Fruit fly (Drosophila melanogaster) whole organism, embryonic: ENCODE data around the gene Ankrd49.

Experiments used
- Abd-B ChIP-seq: fragments of 200-800 bp; sonication (Bioruptor generic); optimal IDR thresholded peaks from 2 replicates; lab custom pipeline; 2018; ENCODE audit warnings: missing biosample characterization, mild to moderate bottlenecking, missing genetic modification characterization, moderate library complexity
- BEAF-32 ChIP-seq: fragments of 200-800 bp; sonication (Bioruptor generic); optimal IDR thresholded peaks from 3 replicates; lab custom pipeline; 2017; ENCODE audit warnings: missing biosample characterization, missing genetic modification characterization, mild to moderate bottlenecking, moderate library complexity, missing genetic modification reagents
- CG10565 ChIP-seq: fragments of 200-800 bp; sonication (Bioruptor generic); optimal IDR thresholded peaks from 3 replicates; lab custom pipeline; 2016; ENCODE audit warnings: missing biosample characterization, mild to moderate bottlenecking, missing genetic modification characterization
- CG10959 ChIP-seq: fragments of 200-800 bp; sonication (Bioruptor generic); IDR thresholded peaks from 2 replicates; pipeline ENCODE4 v1.3.6; 2022; ENCODE audit warnings: missing biosample characterization, missing genetic modification characterization
- CG11695 ChIP-seq: fragments of 200-800 bp; sonication (Bioruptor generic); IDR thresholded peaks from 3 replicates; pipeline ENCODE4 v1.3.6; 2022; ENCODE audit warnings: missing biosample characterization, missing genetic modification characterization
- CG12236 ChIP-seq: fragments of 200-800 bp; sonication (Bioruptor generic); optimal IDR thresholded peaks from 2 replicates; lab custom pipeline; 2016; ENCODE audit warnings: missing biosample characterization, missing genetic modification characterization
- CG12299 ChIP-seq: fragments of 200-800 bp; sonication (Bioruptor generic); optimal IDR thresholded peaks from 2 replicates; lab custom pipeline; 2018; ENCODE audit warnings: missing biosample characterization, mild to moderate bottlenecking, missing genetic modification characterization
- CG13775 ChIP-seq: fragments of 200-800 bp; sonication (Bioruptor generic); optimal IDR thresholded peaks from 3 replicates; lab custom pipeline; 2017; ENCODE audit warnings: missing biosample characterization, mild to moderate bottlenecking, missing genetic modification characterization
- CG13894 ChIP-seq: fragments of 200-800 bp; sonication (Bioruptor generic); optimal IDR thresholded peaks from 3 replicates; lab custom pipeline; 2018; ENCODE audit warnings: missing biosample characterization, mild to moderate bottlenecking, missing genetic modification characterization, moderate library complexity
- CG14710 ChIP-seq: fragments of 200-800 bp; sonication (Bioruptor generic); optimal IDR thresholded peaks from 3 replicates; lab custom pipeline; 2019; ENCODE audit warnings: missing biosample characterization, mild to moderate bottlenecking, missing genetic modification characterization, moderate library complexity
- CG15011 ChIP-seq: fragments of 200-800 bp; sonication (Bioruptor generic); optimal IDR thresholded peaks from 3 replicates; lab custom pipeline; 2018; ENCODE audit warnings: missing biosample characterization, mild to moderate bottlenecking, missing genetic modification characterization
- CG17568 ChIP-seq: fragments of 200-800 bp; sonication (Bioruptor generic); optimal IDR thresholded peaks from 2 replicates; lab custom pipeline; 2018; ENCODE audit warnings: missing biosample characterization, mild to moderate bottlenecking, missing genetic modification characterization, moderate library complexity
- CG2129 ChIP-seq: fragments of 200-800 bp; sonication (Bioruptor generic); IDR thresholded peaks from 2 replicates; pipeline ENCODE4 v1.3.6; 2022; ENCODE audit warnings: missing biosample characterization, missing genetic modification characterization; ENCODE audit not compliant: partially characterized antibody
- CG2199 ChIP-seq: fragments of 200-800 bp; sonication (Bioruptor generic); IDR thresholded peaks from 3 replicates; pipeline ENCODE4 v1.3.6; 2022; ENCODE audit warnings: missing biosample characterization, missing genetic modification characterization
- CG30403 ChIP-seq: fragments of 200-800 bp; sonication (Bioruptor generic); optimal IDR thresholded peaks from 3 replicates; lab custom pipeline; 2016; ENCODE audit warnings: missing biosample characterization, missing genetic modification characterization
- CG34422 ChIP-seq: fragments of 200-800 bp; sonication (Bioruptor generic); IDR thresholded peaks from 3 replicates; pipeline ENCODE4 v1.3.6; 2022; ENCODE audit warnings: missing biosample characterization, missing genetic modification characterization
- CG4424 ChIP-seq: fragments of 200-800 bp; sonication (Bioruptor generic); optimal IDR thresholded peaks from 3 replicates; lab custom pipeline; 2016; ENCODE audit warnings: missing biosample characterization, missing genetic modification characterization
- CG4707 ChIP-seq: fragments of 200-800 bp; sonication (Bioruptor generic); optimal IDR thresholded peaks from 2 replicates; lab custom pipeline; 2018; ENCODE audit warnings: missing biosample characterization, mild to moderate bottlenecking, missing genetic modification characterization, moderate library complexity
- CG5180 ChIP-seq: fragments of 200-800 bp; sonication (Bioruptor generic); optimal IDR thresholded peaks from 3 replicates; lab custom pipeline; 2017; ENCODE audit warnings: missing biosample characterization, missing genetic modification characterization, mild to moderate bottlenecking, moderate library complexity, missing genetic modification reagents
- CG9932 ChIP-seq: fragments of 200-800 bp; sonication (Bioruptor generic); IDR thresholded peaks from 2 replicates; pipeline ENCODE4 v1.3.6; 2022; ENCODE audit warnings: missing biosample characterization, missing genetic modification characterization
- Dref ChIP-seq: fragments of 200-800 bp; sonication (Bioruptor generic); IDR thresholded peaks from 2 replicates; pipeline ENCODE4 v1.3.6; 2022; ENCODE audit warnings: missing biosample characterization, missing genetic modification characterization
- H2.0 ChIP-seq: fragments of 200-800 bp; sonication (Bioruptor generic); IDR thresholded peaks from 2 replicates; pipeline ENCODE4 v1.3.6; 2022; ENCODE audit warnings: missing biosample characterization, missing genetic modification characterization
- Hand ChIP-seq: fragments of 200-800 bp; sonication (Bioruptor generic); optimal IDR thresholded peaks from 2 replicates; lab custom pipeline; 2017; ENCODE audit warnings: mild to moderate bottlenecking, missing biosample characterization, missing genetic modification reagents, missing genetic modification characterization
- HmgZ ChIP-seq: fragments of 200-800 bp; sonication (Bioruptor generic); optimal IDR thresholded peaks from 2 replicates; lab custom pipeline; 2018; ENCODE audit warnings: missing biosample characterization, mild to moderate bottlenecking, missing genetic modification characterization
- Hmx ChIP-seq: fragments of 200-800 bp; sonication (Bioruptor generic); optimal IDR thresholded peaks from 2 replicates; lab custom pipeline; 2016; ENCODE audit warnings: missing biosample characterization, missing genetic modification characterization
- Lpt ChIP-seq: fragments of >200 bp; optimal IDR thresholded peaks from 2 replicates; lab custom pipeline; 2018; ENCODE audit warnings: missing biosample characterization, missing genetic modification characterization
- Poxn ChIP-seq: fragments of 200-800 bp; sonication (Bioruptor generic); IDR thresholded peaks from 2 replicates; pipeline ENCODE4 v1.3.6; 2022; ENCODE audit warnings: missing biosample characterization, missing genetic modification characterization
- Ssrp ChIP-seq: fragments of 200-800 bp; sonication (Bioruptor generic); optimal IDR thresholded peaks from 2 replicates; lab custom pipeline; 2018; ENCODE audit warnings: missing biosample characterization, mild to moderate bottlenecking, missing genetic modification characterization, moderate library complexity
- ase ChIP-seq: fragments of 200-800 bp; sonication (Bioruptor generic); IDR thresholded peaks from 3 replicates; pipeline ENCODE4 v1.3.6; 2022; ENCODE audit warnings: missing biosample characterization, missing genetic modification characterization
- crc ChIP-seq: fragments of 200-800 bp; sonication (Bioruptor generic); optimal IDR thresholded peaks from 2 replicates; lab custom pipeline; 2016; ENCODE audit warnings: missing biosample characterization, missing genetic modification characterization
- en ChIP-seq: fragments of 200-800 bp; sonication (Bioruptor generic); optimal IDR thresholded peaks from 2 replicates; lab custom pipeline; 2016; ENCODE audit warnings: missing biosample characterization, missing genetic modification characterization
- grau ChIP-seq: fragments of 200-800 bp; optimal IDR thresholded peaks from 3 replicates; lab custom pipeline; 2019; ENCODE audit warnings: missing biosample characterization, mild to moderate bottlenecking, missing genetic modification characterization, moderate library complexity
- insv ChIP-seq, 2 experiments: fragments of 200-800 bp; sonication (Bioruptor generic); optimal IDR thresholded peaks; 3 replicates each; lab custom pipeline; 2016 to 2018; ENCODE audit warnings: missing biosample characterization in 2 of 2, missing genetic modification characterization in 2 of 2
- inv ChIP-seq: fragments of 200-800 bp; sonication (Bioruptor generic); IDR thresholded peaks from 2 replicates; pipeline ENCODE4 v1.3.6; 2022; ENCODE audit warnings: missing biosample characterization, missing genetic modification characterization; ENCODE audit not compliant: partially characterized antibody
- lola ChIP-seq, 3 experiments: fragments of >200 bp in 2 of 3; fragments of 200-800 bp in 1 of 3; sonication (Bioruptor generic) in 1 of 3; optimal IDR thresholded peaks; 2 replicates each; lab custom pipeline; 2017 to 2019; ENCODE audit warnings: missing biosample characterization in 3 of 3, missing genetic modification characterization in 3 of 3, mild to moderate bottlenecking in 1 of 3, moderate library complexity in 1 of 3
- maf-S ChIP-seq: fragments of 200-800 bp; sonication (Bioruptor generic); optimal IDR thresholded peaks from 2 replicates; lab custom pipeline; 2016; ENCODE audit warnings: missing biosample characterization, missing genetic modification characterization
- mld ChIP-seq: fragments of 200-800 bp; sonication (Bioruptor generic); IDR thresholded peaks from 3 replicates; pipeline ENCODE4 v1.3.6; 2022; ENCODE audit warnings: missing biosample characterization, missing genetic modification characterization; ENCODE audit not compliant: partially characterized antibody
- nau ChIP-seq: fragments of 200-800 bp; sonication (Bioruptor generic); optimal IDR thresholded peaks from 3 replicates; lab custom pipeline; 2017; ENCODE audit warnings: missing biosample characterization, mild to moderate bottlenecking, missing genetic modification characterization, missing genetic modification reagents
- nom ChIP-seq: fragments of 200-800 bp; sonication (Bioruptor generic); optimal IDR thresholded peaks from 2 replicates; lab custom pipeline; 2017; ENCODE audit warnings: missing biosample characterization, missing genetic modification characterization, mild to moderate bottlenecking, moderate library complexity, missing genetic modification reagents
- oc ChIP-seq: fragments of 200-800 bp; sonication (Bioruptor generic); optimal IDR thresholded peaks from 2 replicates; lab custom pipeline; 2018; ENCODE audit warnings: missing biosample characterization, mild to moderate bottlenecking, missing genetic modification characterization, moderate library complexity
- onecut ChIP-seq: fragments of 200-800 bp; sonication (Bioruptor generic); IDR thresholded peaks from 2 replicates; pipeline ENCODE4 v1.3.6; 2022; ENCODE audit warnings: missing biosample characterization, missing genetic modification characterization
- pan ChIP-seq, 4 experiments: fragments of >200 bp in 3 of 4; fragments of 200-800 bp in 1 of 4; sonication (Bioruptor generic) in 1 of 4; optimal IDR thresholded peaks in 3 of 4; IDR thresholded peaks in 1 of 4; 2 replicates each; pipeline versions ENCODE4 v1.3.6 to Lab custom; 2017 to 2022; ENCODE audit warnings: missing biosample characterization in 2 of 4, missing genetic modification characterization in 2 of 4, mixed read lengths in 1 of 4
- schlank ChIP-seq: fragments of 200-800 bp; sonication (Bioruptor generic); optimal IDR thresholded peaks from 2 replicates; lab custom pipeline; 2018; ENCODE audit warnings: missing biosample characterization, mild to moderate bottlenecking, missing genetic modification characterization
- seq ChIP-seq: fragments of 200-800 bp; sonication (Bioruptor generic); IDR thresholded peaks from 2 replicates; pipeline ENCODE4 v1.3.6; 2022; ENCODE audit warnings: missing biosample characterization, missing genetic modification characterization
- slbo ChIP-seq: fragments of 200-800 bp; sonication (Bioruptor generic); IDR thresholded peaks from 2 replicates; pipeline ENCODE4 v1.3.6; 2022; ENCODE audit warnings: missing biosample characterization, missing genetic modification characterization
- sna ChIP-seq: fragments of 200-800 bp; sonication (Bioruptor generic); IDR thresholded peaks from 2 replicates; pipeline ENCODE4 v1.3.6; 2022; ENCODE audit warnings: missing biosample characterization, missing genetic modification characterization; ENCODE audit not compliant: partially characterized antibody
- vfl ChIP-seq: fragments of 200-800 bp; sonication (Bioruptor generic); optimal IDR thresholded peaks from 2 replicates; lab custom pipeline; 2016; ENCODE audit warnings: missing biosample characterization, missing genetic modification characterization
- zen2 ChIP-seq: fragments of 200-800 bp; sonication (Bioruptor generic); IDR thresholded peaks from 3 replicates; pipeline ENCODE4 v1.3.6; 2022; ENCODE audit warnings: missing biosample characterization, missing genetic modification characterization; ENCODE audit not compliant: partially characterized antibody

The Ankrd49 gene

dm6 chr2L:15009703-15010102 lies 2.5 kb upstream of the Ankrd49 start, which contains the start of the genes THG and Rnmt (continued):
- TF ChIP-seq CG5180 (no peak), HmgZ (peak; percentile 90), Hmx (GFP tag; lab: Kevin White, UChicago) (peak; percentile 43), ase (GFP tag; lab: Robert Waterston, UW) (peak; percentile 41; the same call in 1 of the 3 replicates), CG17568 (GFP tag; lab: Kevin White, UChicago) (peak; percentile 59), nom (GFP tag; lab: Kevin White, UChicago) (peak; percentile 34), zen2 (peak; percentile 49; the same call in 1 of the 3 replicates), CG4424 (peak; percentile 82), pan (optimal IDR thresholded peaks at IDR 0.05; lab: Kevin White, UChicago) (no peak), pan (GFP tag; optimal IDR thresholded peaks at IDR 0.05 in 1 of 2, IDR thresholded peaks at IDR 0.05 in 1 of 2) (peak in 1 of 2 experiments; percentile 83), insv (GFP tag; optimal IDR thresholded peaks at IDR 0.05; lab: Kevin White, UChicago) (peak in 1 of 2 experiments; percentile 43), CG9932 (peak; percentile 94), onecut (GFP tag; lab: Robert Waterston, UW) (peak; percentile 62), Lpt (GFP tag; lab: Kevin White, UChicago) (no peak), crc (peak; percentile 41), slbo (peak; percentile 90), mld (GFP tag; lab: Robert Waterston, UW) (no peak), CG15011 (GFP tag; lab: Kevin White, UChicago) (no peak), nau (peak; percentile 55), CG13894 (peak; percentile 74), Ssrp (peak; percentile 76), Hand (GFP tag; lab: Kevin White, UChicago) (peak; percentile 32), Dref (GFP tag; lab: Robert Waterston, UW) (peak; percentile 82), lola (GFP tag; optimal IDR thresholded peaks at IDR 0.05; lab: Kevin White, UChicago) (peak in 1 of 3 experiments; percentile 85), CG13775 (peak; percentile 84), oc (tag; lab: Kevin White, UChicago) (peak; percentile 78), schlank (tag; lab: Kevin White, UChicago) (no peak), CG11695 (GFP tag; lab: Robert Waterston, UW) (peak; percentile 69; the same call in 2 of the 3 replicates), CG4707 (GFP tag; lab: Kevin White, UChicago) (peak; percentile 20), Abd-B (peak; percentile 54), H2.0 (peak; percentile 84), en (GFP tag; lab: Kevin White, UChicago) (peak; percentile 33), CG30403 (GFP tag; lab: Kevin White, UChicago) (peak; percentile 93), sna (peak; percentile 92; the same call in 1 of the 2 replicates), CG10565 (no peak), Poxn (GFP tag; lab: Robert Waterston, UW) (peak; percentile 45; the same call in 1 of the 2 replicates), CG12236 (GFP tag; lab: Kevin White, UChicago) (no peak), vfl (GFP tag; lab: Kevin White, UChicago) (peak; percentile 71), CG2199 (GFP tag; lab: Robert Waterston, UW) (peak; percentile 56; the same call in 1 of the 3 replicates), BEAF-32 (peak; percentile 84), CG14710 (tag; lab: Kevin White, UChicago) (peak; percentile 85), inv (GFP tag; lab: Robert Waterston, UW) (peak; percentile 77), CG34422 (GFP tag; lab: Robert Waterston, UW) (peak; percentile 86), seq (peak; percentile 49; the same call in 1 of the 2 replicates), CG12299 (peak; percentile 81), CG10959 (GFP tag; lab: Robert Waterston, UW) (peak; percentile 84), grau (peak; percentile 86), CG2129 (GFP tag; lab: Robert Waterston, UW) (peak; percentile 87), maf-S (GFP tag; lab: Kevin White, UChicago) (peak; percentile 43)
